Worm (Caenorhabditis elegans) whole organism, early embryonic: ENCODE data around the gene srh-264.

Experiments used
- B0310.2 ChIP-seq: sonication (generic microtip); optimal IDR thresholded peaks from 2 replicates; lab custom pipeline; 2016; ENCODE audit warnings: mild to moderate bottlenecking, missing genetic modification characterization, missing compliant biosample characterization
- F13C5.2 ChIP-seq: sonication (generic microtip); optimal IDR thresholded peaks from 2 replicates; lab custom pipeline; 2017; ENCODE audit warnings: mild to moderate bottlenecking, missing genetic modification characterization, inconsistent platforms, missing compliant biosample characterization
- aly-1 ChIP-seq: sonication (generic microtip); optimal IDR thresholded peaks from 2 replicates; lab custom pipeline; 2016; ENCODE audit warnings: missing genetic modification characterization, missing compliant biosample characterization
- ama-1 ChIP-seq: fragments of 150-350 bp; optimal IDR thresholded peaks from 2 replicates; lab custom pipeline; 2014
- ceh-13 ChIP-seq: fragments of 200-800 bp; sonication (Bioruptor generic); optimal IDR thresholded peaks from 2 replicates; lab custom pipeline; 2018; ENCODE audit warnings: mild to moderate bottlenecking, missing genetic modification characterization, missing compliant biosample characterization
- ets-7 ChIP-seq: sonication (generic microtip); optimal IDR thresholded peaks from 2 replicates; lab custom pipeline; 2016; ENCODE audit warnings: missing genotype, missing genetic modification characterization, missing compliant biosample characterization
- flt-1 ChIP-seq: fragments of 200-800 bp; sonication (Bioruptor generic); IDR thresholded peaks from 2 replicates; pipeline ENCODE4 v1.3.6; 2022; ENCODE audit warnings: missing genetic modification characterization, missing compliant biosample characterization
- hmbx-1 ChIP-seq: sonication (generic microtip); optimal IDR thresholded peaks from 2 replicates; lab custom pipeline; 2016; ENCODE audit warnings: mild to moderate bottlenecking, missing genetic modification characterization, missing compliant biosample characterization
- hmg-4 ChIP-seq: fragments of 200-800 bp; sonication (Bioruptor generic); optimal IDR thresholded peaks from 2 replicates; lab custom pipeline; 2018; ENCODE audit warnings: mild to moderate bottlenecking, missing genetic modification characterization, missing compliant biosample characterization
- hnd-1 ChIP-seq: sonication (generic microtip); optimal IDR thresholded peaks from 2 replicates; lab custom pipeline; 2016; ENCODE audit warnings: missing genetic modification characterization, missing compliant biosample characterization
- pes-1 ChIP-seq: fragments of 200-800 bp; sonication (Bioruptor generic); IDR thresholded peaks from 2 replicates; pipeline ENCODE4 v1.3.6; 2022; ENCODE audit warnings: missing genetic modification reagents, missing genetic modification characterization, missing compliant biosample characterization
- tbx-11 ChIP-seq: fragments of 200-800 bp; sonication (Bioruptor generic); IDR thresholded peaks from 2 replicates; pipeline ENCODE4 v1.3.6; 2022; ENCODE audit warnings: missing genetic modification characterization, missing compliant biosample characterization
- tra-4 ChIP-seq: sonication (generic microtip); optimal IDR thresholded peaks from 2 replicates; lab custom pipeline; 2017; ENCODE audit warnings: missing genetic modification characterization, missing compliant biosample characterization

DNA sequence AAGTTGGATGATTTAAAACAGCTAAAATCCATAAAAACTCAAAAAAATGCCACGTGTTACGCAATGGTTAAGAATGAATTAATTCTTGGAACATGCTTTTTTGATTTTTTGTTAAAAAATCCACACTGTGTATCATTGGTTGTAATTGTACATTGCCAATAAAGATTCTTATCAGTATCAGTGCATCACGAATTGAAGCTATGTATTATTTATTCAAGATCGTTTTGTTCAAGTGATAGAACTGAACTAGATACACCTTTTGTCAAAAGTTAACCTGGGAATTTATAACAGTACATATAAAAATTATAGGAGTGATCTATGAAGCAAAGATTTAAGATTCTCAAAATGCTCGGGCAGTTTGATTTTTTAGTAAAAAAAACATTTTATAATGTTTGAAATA is 20.7 kb downstream of the srh-264 start:
- TF ChIP-seq aly-1, result no peak
- TF ChIP-seq ama-1 (lab: Kevin White, UChicago), result no peak
- no peak for TF ChIP-seq flt-1 (GFP tag; lab: Robert Waterston, UW)
- no peak for TF ChIP-seq F13C5.2 (tag; lab: Kevin White, UChicago)
- TF ChIP-seq hmbx-1 (tag; lab: Kevin White, UChicago), result no peak
- TF ChIP-seq B0310.2, result no peak
- no peak for TF ChIP-seq tra-4 (tag; lab: Kevin White, UChicago)
- TF ChIP-seq pes-1 (GFP tag; lab: Robert Waterston, UW), result no peak
- TF ChIP-seq ceh-13 (GFP tag; lab: Kevin White, UChicago), result no peak
- no peak for TF ChIP-seq hmg-4 (GFP tag; lab: Kevin White, UChicago)
- TF ChIP-seq ets-7 (tag; lab: Kevin White, UChicago), result no peak
- TF ChIP-seq hnd-1 (tag; lab: Kevin White, UChicago), result no peak
- TF ChIP-seq tbx-11 (GFP tag; lab: Robert Waterston, UW), result no peak
